Fruit fly (Drosophila melanogaster) whole organism, prepupa: ENCODE data around the gene Baldspot.

Experiments
- CG10631 ChIP-seq: fragments of 200-800 bp; sonication (Bioruptor generic); optimal IDR thresholded peaks from 2 replicates; lab custom pipeline; 2016; ENCODE audit warnings: missing biosample characterization, missing genetic modification characterization
- CG10669 ChIP-seq: fragments of 200-800 bp; sonication (Bioruptor generic); optimal IDR thresholded peaks from 3 replicates; lab custom pipeline; 2018; ENCODE audit warnings: missing biosample characterization, mild to moderate bottlenecking, missing genetic modification characterization, moderate library complexity
- CG11902 ChIP-seq: fragments of 200-800 bp; sonication (Bioruptor generic); optimal IDR thresholded peaks from 3 replicates; lab custom pipeline; 2016; ENCODE audit warnings: missing biosample characterization, missing genetic modification characterization
- CG1621 ChIP-seq: fragments of 200-800 bp; sonication (Bioruptor generic); optimal IDR thresholded peaks from 3 replicates; lab custom pipeline; 2018; ENCODE audit warnings: missing biosample characterization, mild to moderate bottlenecking, missing genetic modification characterization
- CG16779 ChIP-seq: fragments of 200-800 bp; sonication (Bioruptor generic); optimal IDR thresholded peaks from 3 replicates; lab custom pipeline; 2017; ENCODE audit warnings: missing biosample characterization, mild to moderate bottlenecking, missing genetic modification characterization
- CG32006 ChIP-seq: fragments of 200-800 bp; sonication (Bioruptor generic); optimal IDR thresholded peaks from 3 replicates; lab custom pipeline; 2017; ENCODE audit warnings: missing biosample characterization, mild to moderate bottlenecking, missing genetic modification characterization
- CG3919 ChIP-seq: fragments of 200-800 bp; sonication (Bioruptor generic); optimal IDR thresholded peaks from 3 replicates; lab custom pipeline; 2016; ENCODE audit warnings: missing biosample characterization, missing genetic modification characterization
- CG4318 ChIP-seq: fragments of 200-800 bp; sonication (Bioruptor generic); optimal IDR thresholded peaks from 3 replicates; lab custom pipeline; 2017; ENCODE audit warnings: missing biosample characterization, mild to moderate bottlenecking, missing genetic modification characterization
- CG6808 ChIP-seq: fragments of 200-800 bp; sonication (Bioruptor generic); optimal IDR thresholded peaks from 3 replicates; lab custom pipeline; 2017; ENCODE audit warnings: missing biosample characterization, missing genetic modification characterization, mild to moderate bottlenecking, moderate library complexity, missing genetic modification reagents
- CG8119 ChIP-seq: fragments of 200-800 bp; sonication (Bioruptor generic); IDR thresholded peaks from 3 replicates; pipeline ENCODE4 v1.3.6; 2022; ENCODE audit warnings: missing biosample characterization, missing genetic modification characterization
- CG8632 ChIP-seq: fragments of 200-800 bp; sonication (Bioruptor generic); optimal IDR thresholded peaks from 3 replicates; lab custom pipeline; 2016; ENCODE audit warnings: missing biosample characterization, missing genetic modification characterization
- Eip75B ChIP-seq: fragments of 200-800 bp; sonication (Bioruptor generic); optimal IDR thresholded peaks from 3 replicates; lab custom pipeline; 2016; ENCODE audit warnings: missing biosample characterization, missing genetic modification characterization
- Eip78C ChIP-seq: fragments of 200-800 bp; sonication (Bioruptor generic); peaks from one replicate; lab custom pipeline; 2016; ENCODE audit warnings: missing biosample characterization, missing genetic modification characterization
- Eip93F ChIP-seq: fragments of 200-800 bp; sonication (Bioruptor generic); optimal IDR thresholded peaks from 2 replicates; lab custom pipeline; 2016; ENCODE audit warnings: missing biosample characterization, mild to moderate bottlenecking, missing genetic modification characterization
- Gug ChIP-seq: fragments of 200-800 bp; sonication (Bioruptor generic); IDR thresholded peaks from 2 replicates; pipeline ENCODE4 v1.3.6; 2022; ENCODE audit warnings: missing biosample characterization, missing genetic modification characterization
- Hr38 ChIP-seq: sonication (Bioruptor generic); optimal IDR thresholded peaks from 2 replicates; lab custom pipeline; 2016; ENCODE audit warnings: missing biosample characterization, missing genetic modification characterization
- Hr4 ChIP-seq: fragments of 200-800 bp; sonication (Bioruptor generic); optimal IDR thresholded peaks from 3 replicates; lab custom pipeline; 2016; ENCODE audit warnings: missing biosample characterization, missing genetic modification characterization
- Lpt ChIP-seq: fragments of 200-800 bp; sonication (Bioruptor generic); optimal IDR thresholded peaks from 3 replicates; lab custom pipeline; 2016; ENCODE audit warnings: missing biosample characterization, missing genetic modification characterization
- OdsH ChIP-seq: fragments of 200-800 bp; sonication (Bioruptor generic); optimal IDR thresholded peaks from 3 replicates; lab custom pipeline; 2016; ENCODE audit warnings: missing biosample characterization, missing genetic modification characterization
- Sox102F ChIP-seq: fragments of 200-800 bp; sonication (Bioruptor generic); optimal IDR thresholded peaks from 2 replicates; lab custom pipeline; 2016; ENCODE audit warnings: missing biosample characterization, mild to moderate bottlenecking, missing genetic modification characterization
- Sox14 ChIP-seq: fragments of 200-800 bp; sonication (Bioruptor generic); optimal IDR thresholded peaks from 3 replicates; lab custom pipeline; 2016; ENCODE audit warnings: missing biosample characterization, missing genetic modification characterization
- achi ChIP-seq: fragments of 200-800 bp; sonication (Bioruptor generic); optimal IDR thresholded peaks from 3 replicates; lab custom pipeline; 2016; ENCODE audit warnings: missing biosample characterization, missing genetic modification characterization
- acj6 ChIP-seq: fragments of 200-800 bp; sonication (Bioruptor generic); optimal IDR thresholded peaks from 3 replicates; lab custom pipeline; 2016; ENCODE audit warnings: missing biosample characterization, missing genetic modification characterization
- dsx ChIP-seq: fragments of 200-800 bp; optimal IDR thresholded peaks from 3 replicates; lab custom pipeline; 2019; ENCODE audit warnings: missing biosample characterization, mild to moderate bottlenecking, missing genetic modification characterization, moderate library complexity; ENCODE audit not compliant: poor library complexity, severe bottlenecking
- fd59A ChIP-seq: fragments of 200-800 bp; sonication (Bioruptor generic); optimal IDR thresholded peaks from 2 replicates; lab custom pipeline; 2017; ENCODE audit warnings: missing biosample characterization, mild to moderate bottlenecking, missing genetic modification characterization, missing genetic modification reagents
- pdm3 ChIP-seq: fragments of 200-800 bp; sonication (Bioruptor generic); optimal IDR thresholded peaks from 3 replicates; lab custom pipeline; 2016; ENCODE audit warnings: missing biosample characterization, missing genetic modification characterization
- salr ChIP-seq, 2 experiments: fragments of 200-800 bp; sonication (Bioruptor generic); optimal IDR thresholded peaks; 3 replicates each; lab custom pipeline; 2016 to 2018; ENCODE audit warnings: missing biosample characterization in 2 of 2, missing genetic modification characterization in 2 of 2, mild to moderate bottlenecking in 1 of 2
- spab ChIP-seq: fragments of 200-800 bp; sonication (Bioruptor generic); optimal IDR thresholded peaks from 2 replicates; lab custom pipeline; 2017; ENCODE audit warnings: missing biosample characterization, mild to moderate bottlenecking, missing genetic modification characterization, missing genetic modification reagents
- topi ChIP-seq: fragments of 200-800 bp; sonication (Bioruptor generic); optimal IDR thresholded peaks from 3 replicates; lab custom pipeline; 2016; ENCODE audit warnings: missing biosample characterization, missing genetic modification characterization
- vri ChIP-seq: fragments of 200-800 bp; sonication (Bioruptor generic); optimal IDR thresholded peaks from 3 replicates; lab custom pipeline; 2016; ENCODE audit warnings: missing biosample characterization, mild to moderate bottlenecking, missing genetic modification characterization

Gene Baldspot

dm6 chr3L:16683007-16683406 lies 21.6 kb upstream of the Baldspot start:
- TF ChIP-seq Eip75B (GFP tag; lab: Kevin White, UChicago), result no peak
- TF ChIP-seq Eip93F (GFP tag; lab: Kevin White, UChicago), result no peak
- peak; percentile 9 for TF ChIP-seq OdsH (GFP tag; lab: Kevin White, UChicago)
- TF ChIP-seq achi (GFP tag; lab: Kevin White, UChicago), result peak; percentile 34
- TF ChIP-seq Hr4, result peak; percentile 64
- TF ChIP-seq pdm3, result peak; percentile 26
- peak; percentile 40; the same call in 1 of the 3 replicates for TF ChIP-seq CG8119 (GFP tag; lab: Robert Waterston, UW)
- TF ChIP-seq CG6808, result no peak
- peak; percentile 9 for TF ChIP-seq Lpt
- peak; percentile 5 for TF ChIP-seq Sox14 (GFP tag; lab: Kevin White, UChicago)
- peak; percentile 17 for TF ChIP-seq CG4318 (GFP tag; lab: Kevin White, UChicago)
- peak; percentile 35 for TF ChIP-seq Eip78C (GFP tag; lab: Kevin White, UChicago)
- TF ChIP-seq CG8632 (GFP tag; lab: Kevin White, UChicago), result no peak
- peak; percentile 51 for TF ChIP-seq CG10631 (GFP tag; lab: Kevin White, UChicago)
- TF ChIP-seq CG10669 (GFP tag; lab: Kevin White, UChicago), result no peak
- TF ChIP-seq Gug (GFP tag; lab: Robert Waterston, UW), result peak; percentile 32; the same call in 1 of the 2 replicates
- no peak for TF ChIP-seq CG1621 (tag; lab: Kevin White, UChicago)
- TF ChIP-seq CG32006, result peak; percentile 70
- TF ChIP-seq, all 60 proteins: peak for 12

DNA sequence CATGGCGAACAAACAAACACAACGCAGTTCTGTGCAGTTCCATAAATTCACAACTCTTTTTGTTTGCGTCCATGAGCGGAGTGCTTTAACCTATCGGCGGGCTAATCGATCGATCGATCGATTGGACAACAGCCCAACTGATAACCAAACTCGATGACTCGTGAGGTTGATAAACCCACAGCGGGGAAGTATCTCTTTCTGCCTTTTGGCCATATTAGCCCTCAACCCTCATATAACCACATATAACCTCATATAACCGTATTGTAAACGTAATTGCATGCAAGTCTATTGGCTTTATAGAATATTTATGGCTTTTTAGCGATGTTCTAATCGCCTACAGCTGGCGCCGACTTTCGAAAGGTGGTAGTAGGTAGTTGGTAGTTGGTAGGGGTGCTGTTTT lies 21.0 kb upstream of the Baldspot start:
- TF ChIP-seq vri (GFP tag; lab: Kevin White, UChicago) (peak; percentile 91), topi (no peak), Eip93F (GFP tag; lab: Kevin White, UChicago) (peak; percentile 60), achi (GFP tag; lab: Kevin White, UChicago) (no peak)

DNA sequence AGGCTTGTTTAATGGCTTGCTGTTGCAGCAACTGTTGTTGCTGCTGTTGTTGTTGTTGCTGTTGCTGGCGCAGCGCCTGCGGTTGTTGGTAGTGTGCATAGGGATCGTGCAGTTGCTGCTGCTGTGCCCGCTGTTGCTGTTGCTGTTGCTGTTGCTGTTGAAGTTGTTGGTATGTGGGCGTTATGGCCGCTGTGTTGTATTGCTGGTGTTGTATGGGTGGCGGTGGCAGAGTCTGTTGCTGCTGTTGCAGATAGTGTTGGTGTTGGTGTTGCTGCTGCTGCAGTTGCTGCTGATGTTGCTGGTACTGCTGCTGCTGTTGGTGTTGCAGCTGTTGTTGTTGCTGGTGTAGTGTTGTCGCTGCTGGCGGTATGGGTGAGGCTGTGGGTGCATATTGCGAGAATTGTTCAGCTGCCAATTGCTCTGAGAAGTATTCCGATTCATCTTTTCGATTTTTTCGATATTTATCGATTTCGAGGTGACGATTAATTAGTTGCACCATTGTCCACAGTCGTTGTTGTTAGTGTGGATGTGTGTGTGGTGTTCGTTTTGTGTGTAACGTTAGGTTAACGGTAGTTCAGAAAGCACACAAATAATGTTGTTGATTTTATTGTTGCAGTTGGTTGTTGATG lies 18.2 kb upstream of the Baldspot start:
- TF ChIP-seq CG11902 (GFP tag; lab: Kevin White, UChicago), result no peak
- TF ChIP-seq Hr4, result no peak
- TF ChIP-seq CG3919, result peak; percentile 54
- TF ChIP-seq Hr38, result no peak
- TF ChIP-seq achi (GFP tag; lab: Kevin White, UChicago), result no peak

DNA sequence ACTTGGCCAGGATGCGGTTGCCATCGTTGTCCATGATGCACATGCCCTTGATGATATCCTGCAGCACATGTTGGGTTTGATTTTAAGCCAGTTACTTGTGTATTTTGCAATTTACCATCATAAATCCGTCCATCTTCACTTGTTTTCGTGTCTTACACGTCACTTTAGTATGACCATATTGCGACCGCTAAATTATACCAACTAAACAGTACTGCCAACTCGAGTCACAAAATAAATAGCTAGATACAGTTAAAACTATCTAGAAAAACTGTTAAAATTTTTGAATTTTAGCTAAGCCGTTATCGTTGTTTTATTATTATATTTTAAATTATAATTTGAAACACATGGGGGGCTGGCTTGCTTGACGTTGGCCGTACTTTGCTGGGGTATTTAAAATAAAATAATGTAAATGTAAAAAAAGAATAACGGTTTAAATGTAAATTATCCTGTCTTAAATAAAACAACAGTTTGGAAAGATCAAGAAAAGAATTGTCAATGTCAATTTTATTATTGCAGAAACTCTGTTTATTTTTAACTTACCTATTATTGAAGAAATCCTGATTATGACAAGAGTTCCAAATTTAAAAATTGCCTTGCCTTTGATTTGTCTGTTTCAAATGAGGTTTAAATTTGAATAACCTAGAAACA lies 12.1 kb upstream of the Baldspot start, which contains the start of the genes zetaCOP and CG13032:
zetaCOP (minus strand) TSS at position 189 of the 648 bp plus-strand sequence.
CG13032 (plus strand) TSS at position 598 of the 648 bp plus-strand sequence.
- TF ChIP-seq CG16779 (tag; lab: Kevin White, UChicago), result no peak
- TF ChIP-seq fd59A (GFP tag; lab: Kevin White, UChicago), result no peak
- TF ChIP-seq CG4318 (GFP tag; lab: Kevin White, UChicago), result no peak
- TF ChIP-seq salr (GFP tag; optimal IDR thresholded peaks at IDR 0.05; lab: Kevin White, UChicago), result no peak
- TF ChIP-seq dsx (GFP tag; lab: Kevin White, UChicago), result no peak
- TF ChIP-seq spab, result no peak
- TF ChIP-seq acj6 (GFP tag; lab: Kevin White, UChicago), result no peak

DNA sequence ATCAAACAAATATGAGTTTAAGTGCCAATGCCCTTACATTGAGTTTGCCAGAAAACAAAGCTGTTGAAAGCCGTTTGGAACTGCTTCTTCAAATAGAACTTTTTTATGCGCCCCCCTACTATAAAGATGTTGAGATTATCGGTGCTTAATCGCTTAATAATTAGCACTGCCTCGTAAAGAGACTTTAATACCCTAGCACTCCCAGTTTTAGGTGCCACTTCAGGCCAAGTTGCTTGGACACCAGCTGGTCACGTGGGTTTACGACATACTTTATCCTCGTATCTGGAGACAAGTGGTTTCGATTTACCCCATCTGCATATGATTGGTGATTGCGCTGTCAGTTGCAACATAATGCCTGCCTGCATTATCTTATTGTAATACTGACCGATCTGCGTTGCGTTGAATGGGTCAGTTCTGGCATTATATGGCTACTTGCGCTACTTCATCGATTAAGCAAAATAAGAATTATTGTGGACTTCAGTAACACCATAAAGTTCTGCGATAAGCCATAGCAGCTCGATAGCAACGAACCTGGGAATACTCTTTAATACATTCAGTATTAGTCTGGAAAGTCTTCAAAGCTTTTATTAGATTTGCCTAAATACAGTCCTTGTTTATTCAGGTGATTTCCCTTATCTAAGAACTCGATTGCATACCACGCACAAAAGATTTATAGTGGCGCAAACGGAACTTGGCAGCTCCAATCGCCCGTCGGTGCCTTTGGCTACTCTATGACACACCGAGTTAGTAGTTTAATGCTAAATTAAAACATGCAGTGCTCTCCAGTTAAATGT lies 9.7 kb upstream of the Baldspot start:
- peak; percentile 34 for TF ChIP-seq vri (GFP tag; lab: Kevin White, UChicago)
- no peak for TF ChIP-seq Eip75B (GFP tag; lab: Kevin White, UChicago)
- peak; percentile 19 for TF ChIP-seq Eip78C (GFP tag; lab: Kevin White, UChicago)
- TF ChIP-seq CG3919, result no peak
- no peak for TF ChIP-seq Sox102F (GFP tag; lab: Kevin White, UChicago)
- TF ChIP-seq Hr4, result no peak
- TF ChIP-seq Gug (GFP tag; lab: Robert Waterston, UW), result no peak
